Worm (Caenorhabditis elegans) whole organism, late embryonic: ENCODE measurements around the gene sax-2.

Source experiments
- ceh-2 ChIP-seq: sonication (generic microtip); optimal IDR thresholded peaks from 2 replicates; lab custom pipeline; 2016; ENCODE audit warnings: missing genotype, missing genetic modification characterization, missing compliant biosample characterization
- fkh-10 ChIP-seq: fragments of 150-350 bp; optimal IDR thresholded peaks from 2 replicates; lab custom pipeline; 2014; ENCODE audit warnings: missing biosample characterization, missing genetic modification reagents, missing genetic modification characterization
- pat-9 ChIP-seq: fragments of 200-800 bp; sonication (Bioruptor generic); optimal IDR thresholded peaks from 2 replicates; lab custom pipeline; 2018; ENCODE audit warnings: mild to moderate bottlenecking, missing genetic modification characterization, moderate library complexity, missing compliant biosample characterization

ce11 chrIII:5098740-5099276 is 10.7 kb upstream of the sax-2 start:
- no peak for TF ChIP-seq fkh-10
- TF ChIP-seq ceh-2 (tag; lab: Kevin White, UChicago): no peak
- no peak for TF ChIP-seq pat-9 (tag; lab: Kevin White, UChicago)
